Worm (Caenorhabditis elegans) whole organism, L3 larva: Measurements from ENCODE around the gene Y47D3A.1.
A peak's percentile ranks its signal among the peaks of the same experiment; 100 is the strongest.

Experiments
- R02D3.7 ChIP-seq: fragments of 150-350 bp; optimal IDR thresholded peaks from 2 replicates; lab custom pipeline; 2014; ENCODE audit warnings: missing biosample characterization, missing genetic modification characterization
- ZK546.5 ChIP-seq: sonication (generic microtip); optimal IDR thresholded peaks from 2 replicates; lab custom pipeline; 2017; ENCODE audit warnings: missing biosample characterization, missing genetic modification characterization
- ama-1 ChIP-seq: fragments of 150-350 bp; optimal IDR thresholded peaks from 2 replicates; lab custom pipeline; 2018
- ceh-28 ChIP-seq: fragments of 150-350 bp; optimal IDR thresholded peaks from 2 replicates; lab custom pipeline; 2014; ENCODE audit warnings: missing biosample characterization, missing genetic modification reagents, missing genetic modification characterization
- ceh-82 ChIP-seq: fragments of 150-350 bp; optimal IDR thresholded peaks from 2 replicates; lab custom pipeline; 2014; ENCODE audit warnings: missing biosample characterization, missing genetic modification characterization
- ceh-9 ChIP-seq: sonication (generic microtip); optimal IDR thresholded peaks from 2 replicates; lab custom pipeline; 2018; ENCODE audit warnings: missing biosample characterization, missing genetic modification characterization
- daf-12 ChIP-seq: fragments of 150-350 bp; optimal IDR thresholded peaks from 2 replicates; lab custom pipeline; 2014; ENCODE audit warnings: missing biosample characterization, missing genetic modification reagents, missing genetic modification characterization
- egl-5 ChIP-seq: fragments of 150-350 bp; optimal IDR thresholded peaks from 2 replicates; lab custom pipeline; 2017; ENCODE audit warnings: missing biosample characterization, missing genetic modification reagents, missing genetic modification characterization, inconsistent platforms
- elt-1 ChIP-seq: fragments of 150-350 bp; optimal IDR thresholded peaks from 2 replicates; lab custom pipeline; 2014; ENCODE audit warnings: missing biosample characterization, missing genetic modification characterization
- elt-2 ChIP-seq: sonication (generic microtip); optimal IDR thresholded peaks from 2 replicates; lab custom pipeline; 2016; ENCODE audit warnings: missing genetic modification reagents, mild to moderate bottlenecking, missing genetic modification characterization, missing compliant biosample characterization
- elt-3 ChIP-seq, 3 experiments: fragments of 150-350 bp in 1 of 3; sonication (generic microtip) in 2 of 3; optimal IDR thresholded peaks; 2 replicates in 2 of 3; 4 replicates in 1 of 3; lab custom pipeline; 2014 to 2017; ENCODE audit warnings: missing biosample characterization in 3 of 3, missing genetic modification characterization in 3 of 3
- eor-1 ChIP-seq, 2 experiments: fragments of 150-350 bp; optimal IDR thresholded peaks; 2 replicates each; lab custom pipeline; 2014 to 2018; ENCODE audit warnings: missing biosample characterization in 2 of 2, missing genetic modification characterization in 2 of 2
- fkh-10 ChIP-seq: sonication (generic microtip); optimal IDR thresholded peaks from 2 replicates; lab custom pipeline; 2017; ENCODE audit warnings: missing biosample characterization, missing genetic modification reagents, missing genetic modification characterization
- fkh-2 ChIP-seq: fragments of 150-350 bp; optimal IDR thresholded peaks from 2 replicates; lab custom pipeline; 2014; ENCODE audit warnings: missing biosample characterization, missing genetic modification reagents, missing genetic modification characterization
- fos-1 ChIP-seq: fragments of 150-350 bp; optimal IDR thresholded peaks from 2 replicates; lab custom pipeline; 2014; ENCODE audit warnings: missing biosample characterization, missing genetic modification characterization
- hmg-11 ChIP-seq: sonication (generic microtip); optimal IDR thresholded peaks from 2 replicates; lab custom pipeline; 2016; ENCODE audit warnings: missing genetic modification characterization, missing compliant biosample characterization
- jun-1 ChIP-seq: fragments of 150-350 bp; optimal IDR thresholded peaks from 2 replicates; lab custom pipeline; 2014; ENCODE audit warnings: missing biosample characterization, missing genetic modification reagents, missing genetic modification characterization
- lin-15B ChIP-seq: fragments of 150-350 bp; optimal IDR thresholded peaks from 2 replicates; lab custom pipeline; 2014; ENCODE audit warnings: missing biosample characterization, missing genetic modification characterization
- lin-39 ChIP-seq: fragments of 150-350 bp; optimal IDR thresholded peaks from 2 replicates; lab custom pipeline; 2018; ENCODE audit warnings: missing biosample characterization, missing genetic modification reagents, missing genetic modification characterization
- lsy-12 ChIP-seq: sonication (generic microtip); optimal IDR thresholded peaks from 2 replicates; lab custom pipeline; 2016; ENCODE audit warnings: mild to moderate bottlenecking, missing genetic modification characterization, missing compliant biosample characterization
- mdl-1 ChIP-seq: fragments of 150-350 bp; optimal IDR thresholded peaks from 2 replicates; lab custom pipeline; 2014; ENCODE audit warnings: missing biosample characterization, missing genetic modification characterization
- mml-1 ChIP-seq: fragments of 150-350 bp; sonication (generic microtip); optimal IDR thresholded peaks from 3 replicates; lab custom pipeline; 2014; ENCODE audit warnings: missing biosample characterization, missing genetic modification characterization
- nfya-1 ChIP-seq: sonication (generic microtip); optimal IDR thresholded peaks from 2 replicates; lab custom pipeline; 2017; ENCODE audit warnings: missing genetic modification characterization, mild to moderate bottlenecking, missing compliant biosample characterization, antibody characterized with exemption, moderate library complexity; ENCODE audit not compliant: insufficient read depth
- nhr-12 ChIP-seq: fragments of 150-350 bp; optimal IDR thresholded peaks from 2 replicates; lab custom pipeline; 2014; ENCODE audit warnings: missing biosample characterization, missing genetic modification characterization
- nhr-23 ChIP-seq: fragments of 150-350 bp; optimal IDR thresholded peaks from 2 replicates; lab custom pipeline; 2014; ENCODE audit warnings: missing biosample characterization, missing genetic modification reagents, missing genetic modification characterization
- nhr-237 ChIP-seq: fragments of 150-350 bp; optimal IDR thresholded peaks from 2 replicates; lab custom pipeline; 2014; ENCODE audit warnings: missing biosample characterization, missing genetic modification characterization
- nhr-25 ChIP-seq: sonication (generic microtip); optimal IDR thresholded peaks from 2 replicates; lab custom pipeline; 2017; ENCODE audit warnings: missing biosample characterization, missing genetic modification characterization
- nhr-43 ChIP-seq: sonication (generic microtip); optimal IDR thresholded peaks from 2 replicates; lab custom pipeline; 2016; ENCODE audit warnings: mild to moderate bottlenecking, missing genetic modification characterization, missing compliant biosample characterization; ENCODE audit not compliant: poor library complexity, severe bottlenecking
- nhr-76 ChIP-seq: fragments of 150-350 bp; sonication (generic microtip); optimal IDR thresholded peaks from 5 replicates; lab custom pipeline; 2014; ENCODE audit warnings: missing biosample characterization, missing genetic modification characterization
- nhr-77 ChIP-seq: fragments of 150-350 bp; optimal IDR thresholded peaks from 2 replicates; lab custom pipeline; 2014; ENCODE audit warnings: missing biosample characterization, missing genetic modification characterization
- pha-4 ChIP-seq: fragments of 150-350 bp; optimal IDR thresholded peaks from 2 replicates; lab custom pipeline; 2014; ENCODE audit warnings: missing biosample characterization, missing genetic modification reagents, missing genetic modification characterization
- pqm-1 ChIP-seq: fragments of 150-350 bp; optimal IDR thresholded peaks from 2 replicates; lab custom pipeline; 2017; ENCODE audit warnings: missing biosample characterization, missing genetic modification characterization, inconsistent platforms
- sea-2 ChIP-seq: fragments of 150-350 bp; sonication (generic microtip); optimal IDR thresholded peaks from 4 replicates; lab custom pipeline; 2014; ENCODE audit warnings: missing biosample characterization, missing genetic modification reagents, missing genetic modification characterization
- skn-1 ChIP-seq: fragments of 150-350 bp; optimal IDR thresholded peaks from 2 replicates; lab custom pipeline; 2014; ENCODE audit warnings: missing biosample characterization, missing genetic modification characterization
- snpc-4 ChIP-seq: fragments of 150-350 bp; optimal IDR thresholded peaks from 2 replicates; lab custom pipeline; 2014; ENCODE audit warnings: missing biosample characterization, missing genetic modification characterization
- unc-39 ChIP-seq: sonication (generic microtip); optimal IDR thresholded peaks from 4 replicates; lab custom pipeline; 2017; ENCODE audit warnings: missing biosample characterization, missing genetic modification characterization
- unc-62 ChIP-seq: fragments of 150-350 bp; sonication (generic microtip); optimal IDR thresholded peaks from 4 replicates; lab custom pipeline; 2014; ENCODE audit warnings: missing biosample characterization, missing genetic modification reagents, missing genetic modification characterization
- zag-1 ChIP-seq: fragments of 150-350 bp; optimal IDR thresholded peaks from 2 replicates; lab custom pipeline; 2014; ENCODE audit warnings: missing biosample characterization, missing genetic modification characterization
- ztf-11 ChIP-seq: fragments of 150-350 bp; optimal IDR thresholded peaks from 2 replicates; lab custom pipeline; 2014; ENCODE audit warnings: missing biosample characterization, missing genetic modification characterization
- ztf-4 ChIP-seq: fragments of 150-350 bp; optimal IDR thresholded peaks from 2 replicates; lab custom pipeline; 2014; ENCODE audit warnings: missing biosample characterization, missing genetic modification characterization

Y47D3A.1 gene

ce11 chrIII:11095687-11096086, 46.0 kb downstream of the Y47D3A.1 start:
- TF ChIP-seq R02D3.7, result no peak
- peak; percentile 81 for TF ChIP-seq nfya-1 (tag; lab: Kevin White, UChicago)
- TF ChIP-seq fos-1 (tag; lab: Kevin White, UChicago), result no peak

ce11 chrIII:11093489-11093888, 48.2 kb downstream of the Y47D3A.1 start:
- no peak for TF ChIP-seq nhr-77 (tag; lab: Kevin White, UChicago)
- no peak for TF ChIP-seq elt-3 (tag; optimal IDR thresholded peaks at IDR 0.05; lab: Kevin White, UChicago)
- no peak for TF ChIP-seq hmg-11
- no peak for TF ChIP-seq elt-1
- TF ChIP-seq nhr-237 (tag; lab: Kevin White, UChicago), result no peak
- TF ChIP-seq lin-39 (tag; lab: Kevin White, UChicago), result no peak
- no peak for TF ChIP-seq unc-39 (tag; lab: Kevin White, UChicago)
- TF ChIP-seq egl-5 (tag; lab: Kevin White, UChicago), result no peak
- no peak for TF ChIP-seq ama-1 (lab: Kevin White, UChicago)
- TF ChIP-seq nhr-43 (tag; lab: Kevin White, UChicago), result no peak
- TF ChIP-seq ceh-82 (tag; lab: Kevin White, UChicago), result no peak
- TF ChIP-seq unc-62, result no peak
- TF ChIP-seq pha-4, result no peak
- TF ChIP-seq lsy-12 (tag; lab: Kevin White, UChicago), result no peak
- no peak for TF ChIP-seq ztf-11
- no peak for TF ChIP-seq mml-1 (tag; lab: Kevin White, UChicago)
- no peak for TF ChIP-seq eor-1 (tag; optimal IDR thresholded peaks at IDR 0.05; lab: Kevin White, UChicago)

- TF ChIP-seq nfya-1 (tag; lab: Kevin White, UChicago), result peak; percentile 12
- peak; percentile 50 for TF ChIP-seq lsy-12 (tag; lab: Kevin White, UChicago)
- TF ChIP-seq elt-2, result peak; percentile 31
- TF ChIP-seq zag-1 (tag; lab: Kevin White, UChicago), result no peak
- peak; percentile 57 for TF ChIP-seq nhr-43 (tag; lab: Kevin White, UChicago)
- TF ChIP-seq nhr-76, result no peak
These were observed 49.9 kb downstream of the Y47D3A.1 start for ce11 chrIII:11091651-11092278.

ce11 chrIII:11090870-11091386, 50.7 kb downstream of the Y47D3A.1 start:
- no peak for TF ChIP-seq ceh-82 (tag; lab: Kevin White, UChicago)
- TF ChIP-seq mml-1 (tag; lab: Kevin White, UChicago), result no peak
- TF ChIP-seq sea-2 (GFP tag; lab: Kevin White, UChicago), result no peak
- TF ChIP-seq fkh-10 (GFP tag; lab: Kevin White, UChicago), result no peak
- TF ChIP-seq snpc-4 (tag; lab: Kevin White, UChicago), result peak; percentile 97
- no peak for TF ChIP-seq lsy-12 (tag; lab: Kevin White, UChicago)
- TF ChIP-seq elt-3 (tag; optimal IDR thresholded peaks at IDR 0.05; lab: Kevin White, UChicago), result peak in 1 of 3 experiments; percentile 40
- no peak for TF ChIP-seq mdl-1
- no peak for TF ChIP-seq ceh-28 (tag; lab: Kevin White, UChicago)
- TF ChIP-seq eor-1 (tag; optimal IDR thresholded peaks at IDR 0.05; lab: Kevin White, UChicago), result no peak
- no peak for TF ChIP-seq nhr-12 (tag; lab: Kevin White, UChicago)
- no peak for TF ChIP-seq ZK546.5 (tag; lab: Kevin White, UChicago)
- peak; percentile 89 for TF ChIP-seq ama-1 (lab: Kevin White, UChicago)
- peak; percentile 24 for TF ChIP-seq pqm-1 (tag; lab: Kevin White, UChicago)
- peak; percentile 37 for TF ChIP-seq nhr-25 (tag; lab: Kevin White, UChicago)
- TF ChIP-seq, all 47 proteins: peak for 5

- TF ChIP-seq daf-12 (no peak), ama-1 (lab: Kevin White, UChicago) (peak; percentile 98), fkh-2 (tag; lab: Kevin White, UChicago) (no peak), lin-15B (tag; lab: Kevin White, UChicago) (peak; percentile 39), nhr-23 (tag; lab: Kevin White, UChicago) (peak; percentile 28), elt-2 (peak; percentile 24), lsy-12 (tag; lab: Kevin White, UChicago) (peak; percentile 53), sea-2 (GFP tag; lab: Kevin White, UChicago) (no peak), ceh-28 (tag; lab: Kevin White, UChicago) (no peak), nfya-1 (tag; lab: Kevin White, UChicago) (peak; percentile 94), nhr-43 (tag; lab: Kevin White, UChicago) (peak; percentile 81), ztf-4 (no peak), skn-1 (no peak), pha-4 (no peak), jun-1 (tag; lab: Kevin White, UChicago) (peak; percentile 9), ceh-9 (no peak), nhr-25 (tag; lab: Kevin White, UChicago) (peak; percentile 57), mdl-1 (no peak), snpc-4 (tag; lab: Kevin White, UChicago) (peak; percentile 98), nhr-12 (tag; lab: Kevin White, UChicago) (no peak)
These were observed 51.5 kb downstream of the Y47D3A.1 start for ce11 chrIII:11090112-11090648.
